Worm (Caenorhabditis elegans) whole organism, young adult: Measurements from ENCODE around the gene ent-5.

Experiments
- B0035.1 ChIP-seq: sonication (generic microtip); optimal IDR thresholded peaks from 2 replicates; lab custom pipeline; 2016; ENCODE audit warnings: missing genetic modification characterization, mild to moderate bottlenecking, missing compliant biosample characterization, missing genotype, missing genetic modification reagents
- B0261.1 ChIP-seq: sonication (generic microtip); optimal IDR thresholded peaks from 2 replicates; lab custom pipeline; 2016; ENCODE audit warnings: mild to moderate bottlenecking, missing genetic modification characterization, moderate library complexity, missing compliant biosample characterization
- D2030.7 ChIP-seq: fragments of 200-800 bp; sonication (Bioruptor generic); IDR thresholded peaks from 2 replicates; pipeline ENCODE4 v1.3.6; 2022; ENCODE audit warnings: missing genetic modification reagents, missing genetic modification characterization, missing compliant biosample characterization
- K11D2.4 ChIP-seq: fragments of 200-800 bp; sonication (Bioruptor generic); IDR thresholded peaks from 2 replicates; pipeline ENCODE4 v1.3.6; 2022; ENCODE audit warnings: missing genetic modification reagents, missing genetic modification characterization, missing compliant biosample characterization
- T26A5.8 ChIP-seq: sonication (generic microtip); optimal IDR thresholded peaks from 2 replicates; lab custom pipeline; 2016; ENCODE audit warnings: missing genetic modification characterization, missing compliant biosample characterization
- Y67H2A.10 ChIP-seq: fragments of 200-800 bp; sonication (Bioruptor generic); conservative IDR thresholded peaks from 2 replicates; pipeline ENCODE4 v1.3.6; 2022; ENCODE audit warnings: missing genetic modification reagents, missing genetic modification characterization, missing compliant biosample characterization
- ama-1 ChIP-seq, 3 experiments: fragments of 150-350 bp in 1 of 3; sonication (generic microtip) in 2 of 3; optimal IDR thresholded peaks; 2 replicates each; lab custom pipeline; 2014 to 2018; ENCODE audit warnings: missing biosample characterization in 2 of 3, missing genetic modification characterization in 2 of 3, missing genetic modification reagents in 2 of 3
- aptf-2 ChIP-seq: fragments of 200-800 bp; sonication (Bioruptor generic); conservative IDR thresholded peaks from 2 replicates; pipeline ENCODE4 v1.3.6; 2022; ENCODE audit warnings: missing genetic modification reagents, missing genetic modification characterization, missing compliant biosample characterization
- attf-5 ChIP-seq: fragments of 200-800 bp; sonication (Bioruptor generic); optimal IDR thresholded peaks from 2 replicates; lab custom pipeline; 2018; ENCODE audit warnings: mild to moderate bottlenecking, missing genetic modification characterization, missing compliant biosample characterization
- attf-6 ChIP-seq: fragments of 200-800 bp; sonication (Bioruptor generic); IDR thresholded peaks from 2 replicates; pipeline ENCODE4 v1.3.6; 2022; ENCODE audit warnings: missing genetic modification reagents, missing genetic modification characterization, missing compliant biosample characterization
- cebp-2 ChIP-seq: fragments of 200-800 bp; sonication (Bioruptor generic); IDR thresholded peaks from 2 replicates; pipeline ENCODE4 v1.3.6; 2022; ENCODE audit warnings: missing genetic modification characterization, missing compliant biosample characterization
- ceh-100 ChIP-seq: fragments of 200-800 bp; sonication (Bioruptor generic); IDR thresholded peaks from 2 replicates; pipeline ENCODE4 v1.3.6; 2022; ENCODE audit warnings: missing genetic modification reagents, missing genetic modification characterization, missing compliant biosample characterization
- ceh-27 ChIP-seq: fragments of 200-800 bp; sonication (Bioruptor generic); optimal IDR thresholded peaks from 2 replicates; lab custom pipeline; 2018; ENCODE audit warnings: mild to moderate bottlenecking, missing genetic modification characterization, moderate library complexity, missing compliant biosample characterization
- ceh-79 ChIP-seq: sonication (generic microtip); optimal IDR thresholded peaks from 2 replicates; lab custom pipeline; 2017; ENCODE audit warnings: mild to moderate bottlenecking, missing genetic modification characterization, missing compliant biosample characterization
- ceh-91 ChIP-seq: fragments of 200-800 bp; sonication (Bioruptor generic); IDR thresholded peaks from 2 replicates; pipeline ENCODE4 v1.3.6; 2022; ENCODE audit warnings: missing genetic modification reagents, missing genetic modification characterization, missing compliant biosample characterization
- efl-1 ChIP-seq: fragments of 150-350 bp; optimal IDR thresholded peaks from 2 replicates; lab custom pipeline; 2014; ENCODE audit warnings: missing biosample characterization, missing genetic modification reagents, missing genetic modification characterization
- egl-18 ChIP-seq: fragments of 200-800 bp; sonication (Bioruptor generic); IDR thresholded peaks from 2 replicates; pipeline ENCODE4 v1.3.6; 2022; ENCODE audit warnings: missing genetic modification reagents, missing genetic modification characterization, missing compliant biosample characterization
- egrh-3 ChIP-seq: fragments of 200-800 bp; sonication (Bioruptor generic); IDR thresholded peaks from 2 replicates; pipeline ENCODE4 v1.3.6; 2022; ENCODE audit warnings: missing genetic modification reagents, missing genetic modification characterization, missing compliant biosample characterization
- ets-4 ChIP-seq: fragments of 200-800 bp; sonication (Bioruptor generic); optimal IDR thresholded peaks from 2 replicates; lab custom pipeline; 2018; ENCODE audit warnings: mild to moderate bottlenecking, missing genetic modification characterization, missing compliant biosample characterization
- hmg-20 ChIP-seq: fragments of 200-800 bp; sonication (Bioruptor generic); IDR thresholded peaks from 2 replicates; pipeline ENCODE4 v1.3.6; 2022; ENCODE audit warnings: missing genetic modification reagents, missing genetic modification characterization, missing compliant biosample characterization
- hrde-1 ChIP-seq: sonication (generic microtip); optimal IDR thresholded peaks from 2 replicates; lab custom pipeline; 2016; ENCODE audit warnings: missing genetic modification characterization, mild to moderate bottlenecking, missing compliant biosample characterization, moderate library complexity, missing genotype, missing genetic modification reagents, borderline replicate concordance
- hsf-1 ChIP-seq: fragments of 200-800 bp; sonication (Bioruptor generic); IDR thresholded peaks from 2 replicates; pipeline ENCODE4 v1.3.6; 2022; ENCODE audit warnings: missing genetic modification reagents, missing genetic modification characterization, missing compliant biosample characterization
- lin-26 ChIP-seq: fragments of 200-800 bp; sonication (Bioruptor generic); IDR thresholded peaks from 2 replicates; pipeline ENCODE4 v1.3.6; 2022; ENCODE audit warnings: missing genetic modification reagents, missing genetic modification characterization, missing compliant biosample characterization
- lin-40 ChIP-seq: sonication (generic microtip); optimal IDR thresholded peaks from 2 replicates; lab custom pipeline; 2016; ENCODE audit warnings: missing genetic modification characterization, mild to moderate bottlenecking, missing compliant biosample characterization, missing genotype, missing genetic modification reagents
- madf-8 ChIP-seq: fragments of 200-800 bp; sonication (Bioruptor generic); conservative IDR thresholded peaks from 2 replicates; pipeline ENCODE4 v1.3.6; 2022; ENCODE audit warnings: missing genetic modification reagents, missing genetic modification characterization, missing compliant biosample characterization
- nfya-1 ChIP-seq: sonication (generic microtip); optimal IDR thresholded peaks from 2 replicates; lab custom pipeline; 2017; ENCODE audit warnings: antibody characterized with exemption, missing compliant biosample characterization, missing genetic modification characterization, borderline replicate concordance; ENCODE audit not compliant: insufficient read depth
- nfyb-1 ChIP-seq: fragments of 200-800 bp; sonication (Bioruptor generic); IDR thresholded peaks from 2 replicates; pipeline ENCODE4 v1.3.6; 2022; ENCODE audit warnings: missing genetic modification reagents, missing genetic modification characterization, missing compliant biosample characterization
- nhr-27 ChIP-seq: fragments of 200-800 bp; sonication (Bioruptor generic); optimal IDR thresholded peaks from 2 replicates; lab custom pipeline; 2018; ENCODE audit warnings: mild to moderate bottlenecking, missing genetic modification characterization, moderate library complexity, missing compliant biosample characterization
- pbrm-1 ChIP-seq: fragments of 200-800 bp; sonication (Bioruptor generic); IDR thresholded peaks from 2 replicates; pipeline ENCODE4 v1.3.6; 2022; ENCODE audit warnings: missing genetic modification reagents, missing genetic modification characterization, missing compliant biosample characterization
- sdz-38 ChIP-seq: sonication (generic microtip); optimal IDR thresholded peaks from 2 replicates; lab custom pipeline; 2016; ENCODE audit warnings: missing genotype, missing genetic modification characterization, missing compliant biosample characterization
- unc-62 ChIP-seq: fragments of 150-350 bp; optimal IDR thresholded peaks from 2 replicates; lab custom pipeline; 2014; ENCODE audit warnings: missing biosample characterization, missing genetic modification reagents, missing genetic modification characterization
- ztf-22 ChIP-seq: fragments of 200-800 bp; sonication (Bioruptor generic); optimal IDR thresholded peaks from 2 replicates; lab custom pipeline; 2018; ENCODE audit warnings: mild to moderate bottlenecking, missing genetic modification characterization, moderate library complexity, missing compliant biosample characterization
- ztf-26 ChIP-seq: sonication (generic microtip); optimal IDR thresholded peaks from 2 replicates; lab custom pipeline; 2017; ENCODE audit warnings: missing genetic modification characterization, missing compliant biosample characterization

The ent-5 gene

ce11 chrX:4685579-4685978, 36.6 kb upstream of the ent-5 start:
- TF ChIP-seq lin-40 (no peak), ztf-22 (GFP tag; lab: Kevin White, UChicago) (no peak), unc-62 (no peak), ceh-91 (GFP tag; lab: Robert Waterston, UW) (no peak), hrde-1 (tag; lab: Kevin White, UChicago) (no peak), ets-4 (GFP tag; lab: Kevin White, UChicago) (no peak), ceh-79 (tag; lab: Kevin White, UChicago) (no peak), egl-18 (GFP tag; lab: Robert Waterston, UW) (no peak), ama-1 (optimal IDR thresholded peaks at IDR 0.05; lab: Kevin White, UChicago) (no peak), ama-1 (GFP tag; optimal IDR thresholded peaks at IDR 0.05; lab: Kevin White, UChicago) (no peak), sdz-38 (tag; lab: Kevin White, UChicago) (no peak), nfyb-1 (GFP tag; lab: Robert Waterston, UW) (no peak), T26A5.8 (no peak), Y67H2A.10 (no peak), ceh-100 (no peak), egrh-3 (GFP tag; lab: Robert Waterston, UW) (no peak)

DNA sequence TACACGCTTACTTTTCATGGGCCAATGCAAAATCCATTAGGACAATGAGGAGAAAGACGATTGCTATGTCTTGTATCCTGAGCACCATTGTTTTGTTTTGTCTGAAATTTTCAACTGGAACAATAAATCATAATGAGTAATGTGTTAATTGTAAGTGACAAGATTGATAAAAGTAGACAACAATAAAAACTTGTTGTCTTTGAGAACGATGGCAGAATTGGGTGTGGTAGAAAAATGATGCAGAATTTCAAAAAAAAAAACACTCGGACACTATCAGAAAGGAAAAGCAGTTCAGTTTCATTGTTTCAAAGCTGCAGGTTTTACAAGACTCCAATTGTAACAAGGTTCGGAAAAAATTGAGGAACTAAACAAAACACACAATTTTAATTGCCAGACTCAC, 33.6 kb upstream of the ent-5 start, which contains the start of gene K02G10.15:
K02G10.15 (minus strand) TSS at position 101 of the 400 bp plus-strand sequence.
- TF ChIP-seq ztf-26 (tag; lab: Kevin White, UChicago) = no peak
- no peak for TF ChIP-seq ceh-27 (GFP tag; lab: Kevin White, UChicago)
- TF ChIP-seq attf-6 = no peak
- no peak for TF ChIP-seq madf-8
- no peak for TF ChIP-seq sdz-38 (tag; lab: Kevin White, UChicago)
- no peak for TF ChIP-seq pbrm-1 (GFP tag; lab: Robert Waterston, UW)
- no peak for TF ChIP-seq hsf-1 (GFP tag; lab: Robert Waterston, UW)
- no peak for TF ChIP-seq attf-5
- no peak for TF ChIP-seq hmg-20
- TF ChIP-seq B0035.1 (tag; lab: Kevin White, UChicago) = no peak
- no peak for TF ChIP-seq nfya-1
- TF ChIP-seq lin-26 = no peak
- no peak for TF ChIP-seq efl-1
- no peak for TF ChIP-seq nhr-27 (tag; lab: Kevin White, UChicago)
- TF ChIP-seq B0261.1 = no peak
- TF ChIP-seq hrde-1 (tag; lab: Kevin White, UChicago) = no peak
- TF ChIP-seq K11D2.4 (GFP tag; lab: Robert Waterston, UW) = no peak
- TF ChIP-seq aptf-2 = no peak

DNA sequence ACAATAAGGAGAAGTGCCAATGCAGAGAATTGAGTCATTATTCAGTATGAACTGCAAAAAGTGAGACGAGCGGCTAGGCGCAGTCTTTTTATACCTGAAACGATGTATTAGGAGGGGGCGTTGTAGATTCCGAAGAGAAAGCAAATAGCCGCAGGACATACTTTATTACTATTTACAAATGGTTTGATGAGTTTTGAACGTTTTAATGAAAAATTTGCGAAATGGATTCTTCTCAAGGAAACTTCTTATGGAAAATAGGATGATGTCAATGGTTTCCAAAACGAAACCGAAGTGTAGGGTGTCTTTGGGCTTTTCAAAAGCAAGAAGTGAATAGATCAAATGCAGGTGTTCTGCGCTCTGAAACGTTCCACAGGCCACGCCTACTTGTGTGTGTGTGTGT, 29.0 kb upstream of the ent-5 start, which contains the start of gene flp-11:
flp-11 (minus strand) TSS at position 101 of the 400 bp plus-strand sequence.
- TF ChIP-seq hsf-1 (GFP tag; lab: Robert Waterston, UW) (no peak), K11D2.4 (GFP tag; lab: Robert Waterston, UW) (no peak), D2030.7 (GFP tag; lab: Robert Waterston, UW) (no peak)

- TF ChIP-seq cebp-2 (GFP tag; lab: Robert Waterston, UW) = no peak
- 0 out of 2 replicates have a peak, but pooled peaks have one; percentile 22 for TF ChIP-seq nfyb-1 (GFP tag; lab: Robert Waterston, UW)
These were observed 27.7 kb upstream of the ent-5 start for ce11 chrX:4676702-4677101.
